Worm (Caenorhabditis elegans) whole organism, early embryonic: ENCODE data around the gene K02E10.7.

Experiments used
- B0310.2 ChIP-seq: sonication (generic microtip); optimal IDR thresholded peaks from 2 replicates; lab custom pipeline; 2016; ENCODE audit warnings: mild to moderate bottlenecking, missing genetic modification characterization, missing compliant biosample characterization
- F13C5.2 ChIP-seq: sonication (generic microtip); optimal IDR thresholded peaks from 2 replicates; lab custom pipeline; 2017; ENCODE audit warnings: mild to moderate bottlenecking, missing genetic modification characterization, inconsistent platforms, missing compliant biosample characterization
- aly-1 ChIP-seq: sonication (generic microtip); optimal IDR thresholded peaks from 2 replicates; lab custom pipeline; 2016; ENCODE audit warnings: missing genetic modification characterization, missing compliant biosample characterization
- ama-1 ChIP-seq: fragments of 150-350 bp; optimal IDR thresholded peaks from 2 replicates; lab custom pipeline; 2014
- ceh-13 ChIP-seq: fragments of 200-800 bp; sonication (Bioruptor generic); optimal IDR thresholded peaks from 2 replicates; lab custom pipeline; 2018; ENCODE audit warnings: mild to moderate bottlenecking, missing genetic modification characterization, missing compliant biosample characterization
- ceh-36 ChIP-seq: sonication (generic microtip); optimal IDR thresholded peaks from 2 replicates; lab custom pipeline; 2016; ENCODE audit warnings: missing genetic modification characterization, inconsistent platforms, missing compliant biosample characterization
- ets-7 ChIP-seq: sonication (generic microtip); optimal IDR thresholded peaks from 2 replicates; lab custom pipeline; 2016; ENCODE audit warnings: missing genotype, missing genetic modification characterization, missing compliant biosample characterization
- flt-1 ChIP-seq: fragments of 200-800 bp; sonication (Bioruptor generic); IDR thresholded peaks from 2 replicates; pipeline ENCODE4 v1.3.6; 2022; ENCODE audit warnings: missing genetic modification characterization, missing compliant biosample characterization
- hmbx-1 ChIP-seq: sonication (generic microtip); optimal IDR thresholded peaks from 2 replicates; lab custom pipeline; 2016; ENCODE audit warnings: mild to moderate bottlenecking, missing genetic modification characterization, missing compliant biosample characterization
- hmg-4 ChIP-seq: fragments of 200-800 bp; sonication (Bioruptor generic); optimal IDR thresholded peaks from 2 replicates; lab custom pipeline; 2018; ENCODE audit warnings: mild to moderate bottlenecking, missing genetic modification characterization, missing compliant biosample characterization
- hnd-1 ChIP-seq: sonication (generic microtip); optimal IDR thresholded peaks from 2 replicates; lab custom pipeline; 2016; ENCODE audit warnings: missing genetic modification characterization, missing compliant biosample characterization
- pes-1 ChIP-seq: fragments of 200-800 bp; sonication (Bioruptor generic); IDR thresholded peaks from 2 replicates; pipeline ENCODE4 v1.3.6; 2022; ENCODE audit warnings: missing genetic modification reagents, missing genetic modification characterization, missing compliant biosample characterization
- scrt-1 ChIP-seq: fragments of 200-800 bp; sonication (Bioruptor generic); IDR thresholded peaks from 2 replicates; pipeline ENCODE4 v1.3.6; 2022; ENCODE audit warnings: missing genetic modification characterization, missing compliant biosample characterization
- sea-1 ChIP-seq: fragments of 200-800 bp; sonication (Bioruptor generic); conservative IDR thresholded peaks from 2 replicates; pipeline ENCODE4 v1.3.6; 2022; ENCODE audit warnings: missing genetic modification characterization, missing compliant biosample characterization
- tbx-11 ChIP-seq: fragments of 200-800 bp; sonication (Bioruptor generic); IDR thresholded peaks from 2 replicates; pipeline ENCODE4 v1.3.6; 2022; ENCODE audit warnings: missing genetic modification characterization, missing compliant biosample characterization
- tbx-37 ChIP-seq: fragments of 200-800 bp; sonication (Bioruptor generic); conservative IDR thresholded peaks from 2 replicates; pipeline ENCODE4 v1.3.6; 2022; ENCODE audit warnings: missing genetic modification reagents, missing genetic modification characterization, missing compliant biosample characterization
- tra-4 ChIP-seq: sonication (generic microtip); optimal IDR thresholded peaks from 2 replicates; lab custom pipeline; 2017; ENCODE audit warnings: missing genetic modification characterization, missing compliant biosample characterization

Gene K02E10.7

ce11 chrX:2508449-2508848 lies at the start of gene K02E10.7:
Gene K02E10.7 (minus strand): TSS chrX:2508549.
- TF ChIP-seq F13C5.2 (tag; lab: Kevin White, UChicago) (no peak), pes-1 (GFP tag; lab: Robert Waterston, UW) (no peak), tra-4 (no peak), hnd-1 (tag; lab: Kevin White, UChicago) (no peak), flt-1 (GFP tag; lab: Robert Waterston, UW) (no peak)

ce11 chrX:2553433-2553860 lies 45.1 kb upstream of the K02E10.7 start:
- TF ChIP-seq hmbx-1 (tag; lab: Kevin White, UChicago), result no peak
- TF ChIP-seq tra-4, result no peak
- no peak for TF ChIP-seq sea-1
- TF ChIP-seq F13C5.2 (tag; lab: Kevin White, UChicago), result peak; percentile 46
- TF ChIP-seq B0310.2 (tag; lab: Kevin White, UChicago), result no peak
- peak; percentile 22 for TF ChIP-seq ceh-36
- no peak for TF ChIP-seq ama-1 (lab: Kevin White, UChicago)
- peak; percentile 28 for TF ChIP-seq tbx-37 (GFP tag; lab: Robert Waterston, UW)
- peak; percentile 76 for TF ChIP-seq pes-1 (GFP tag; lab: Robert Waterston, UW)
- peak; percentile 64 for TF ChIP-seq ets-7 (tag; lab: Kevin White, UChicago)
- TF ChIP-seq hmg-4 (GFP tag; lab: Kevin White, UChicago), result no peak
- peak; percentile 54 for TF ChIP-seq hnd-1 (tag; lab: Kevin White, UChicago)
- TF ChIP-seq ceh-13 (GFP tag; lab: Kevin White, UChicago), result no peak
- TF ChIP-seq aly-1 (tag; lab: Kevin White, UChicago), result peak; percentile 49
- TF ChIP-seq scrt-1 (GFP tag; lab: Robert Waterston, UW), result peak; percentile 71
- peak; percentile 68 for TF ChIP-seq tbx-11 (GFP tag; lab: Robert Waterston, UW)
- peak; percentile 30; the same call in 1 of the 2 replicates for TF ChIP-seq flt-1 (GFP tag; lab: Robert Waterston, UW)

- no peak for TF ChIP-seq tbx-11 (GFP tag; lab: Robert Waterston, UW)
- TF ChIP-seq hmg-4 (GFP tag; lab: Kevin White, UChicago), result peak; percentile 73
- no peak for TF ChIP-seq hnd-1 (tag; lab: Kevin White, UChicago)
- TF ChIP-seq B0310.2 (tag; lab: Kevin White, UChicago), result no peak
- no peak for TF ChIP-seq pes-1 (GFP tag; lab: Robert Waterston, UW)
- no peak for TF ChIP-seq aly-1 (tag; lab: Kevin White, UChicago)
Observed at ce11 chrX:2552210-2552674, 43.9 kb upstream of the K02E10.7 start, which contains the start of gene aat-3. Gene aat-3 (plus strand): TSS chrX:2552260.

ce11 chrX:2551450-2551849 lies 43.1 kb upstream of the K02E10.7 start:
- no peak for TF ChIP-seq aly-1 (tag; lab: Kevin White, UChicago)
- no peak for TF ChIP-seq ceh-13 (GFP tag; lab: Kevin White, UChicago)
- TF ChIP-seq pes-1 (GFP tag; lab: Robert Waterston, UW), result no peak
- no peak for TF ChIP-seq scrt-1 (GFP tag; lab: Robert Waterston, UW)
- TF ChIP-seq tbx-37 (GFP tag; lab: Robert Waterston, UW), result no peak
- TF ChIP-seq B0310.2 (tag; lab: Kevin White, UChicago), result no peak
- TF ChIP-seq flt-1 (GFP tag; lab: Robert Waterston, UW), result no peak
- no peak for TF ChIP-seq ceh-36
- TF ChIP-seq ets-7 (tag; lab: Kevin White, UChicago), result no peak
- no peak for TF ChIP-seq sea-1
- no peak for TF ChIP-seq tbx-11 (GFP tag; lab: Robert Waterston, UW)
- TF ChIP-seq hmbx-1 (tag; lab: Kevin White, UChicago), result no peak
- no peak for TF ChIP-seq tra-4
- no peak for TF ChIP-seq F13C5.2 (tag; lab: Kevin White, UChicago)

ce11 chrX:2550665-2551064 lies 42.3 kb upstream of the K02E10.7 start:
- TF ChIP-seq hnd-1 (tag; lab: Kevin White, UChicago), result no peak
- TF ChIP-seq F13C5.2 (tag; lab: Kevin White, UChicago), result no peak
- no peak for TF ChIP-seq flt-1 (GFP tag; lab: Robert Waterston, UW)
- no peak for TF ChIP-seq ets-7 (tag; lab: Kevin White, UChicago)
- no peak for TF ChIP-seq ceh-36
- no peak for TF ChIP-seq hmbx-1 (tag; lab: Kevin White, UChicago)
- no peak for TF ChIP-seq tra-4
- no peak for TF ChIP-seq sea-1
- TF ChIP-seq B0310.2 (tag; lab: Kevin White, UChicago), result no peak
- no peak for TF ChIP-seq tbx-37 (GFP tag; lab: Robert Waterston, UW)
- TF ChIP-seq aly-1 (tag; lab: Kevin White, UChicago), result no peak
- TF ChIP-seq tbx-11 (GFP tag; lab: Robert Waterston, UW), result no peak
- no peak for TF ChIP-seq scrt-1 (GFP tag; lab: Robert Waterston, UW)
- TF ChIP-seq ama-1 (lab: Kevin White, UChicago), result no peak
- TF ChIP-seq hmg-4 (GFP tag; lab: Kevin White, UChicago), result no peak
- no peak for TF ChIP-seq ceh-13 (GFP tag; lab: Kevin White, UChicago)
- no peak for TF ChIP-seq pes-1 (GFP tag; lab: Robert Waterston, UW)

- TF ChIP-seq F13C5.2 (tag; lab: Kevin White, UChicago), result peak; percentile 90
- peak; percentile 91 for TF ChIP-seq ceh-36
- TF ChIP-seq tra-4, result peak; percentile 78
- TF ChIP-seq hnd-1 (tag; lab: Kevin White, UChicago), result peak; percentile 83
- no peak for TF ChIP-seq ama-1 (lab: Kevin White, UChicago)
- peak; percentile 88 for TF ChIP-seq scrt-1 (GFP tag; lab: Robert Waterston, UW)
- TF ChIP-seq aly-1 (tag; lab: Kevin White, UChicago), result peak; percentile 87
- TF ChIP-seq hmg-4 (GFP tag; lab: Kevin White, UChicago), result peak; percentile 96
- peak; percentile 72 for TF ChIP-seq ets-7 (tag; lab: Kevin White, UChicago)
- peak; percentile 94 for TF ChIP-seq pes-1 (GFP tag; lab: Robert Waterston, UW)
- peak; percentile 78 for TF ChIP-seq hmbx-1 (tag; lab: Kevin White, UChicago)
- peak; percentile 87 for TF ChIP-seq ceh-13 (GFP tag; lab: Kevin White, UChicago)
- TF ChIP-seq tbx-37 (GFP tag; lab: Robert Waterston, UW), result peak; percentile 76
- TF ChIP-seq sea-1, result peak; percentile 91
- TF ChIP-seq flt-1 (GFP tag; lab: Robert Waterston, UW), result peak; percentile 83
- peak; percentile 91 for TF ChIP-seq tbx-11 (GFP tag; lab: Robert Waterston, UW)
- peak; percentile 78 for TF ChIP-seq B0310.2 (tag; lab: Kevin White, UChicago)
Observed at ce11 chrX:2549322-2549721, 41.0 kb upstream of the K02E10.7 start.
